Worm (Caenorhabditis elegans): ENCODE measurements around the gene srh-1.

The srh-1 gene

DNA sequence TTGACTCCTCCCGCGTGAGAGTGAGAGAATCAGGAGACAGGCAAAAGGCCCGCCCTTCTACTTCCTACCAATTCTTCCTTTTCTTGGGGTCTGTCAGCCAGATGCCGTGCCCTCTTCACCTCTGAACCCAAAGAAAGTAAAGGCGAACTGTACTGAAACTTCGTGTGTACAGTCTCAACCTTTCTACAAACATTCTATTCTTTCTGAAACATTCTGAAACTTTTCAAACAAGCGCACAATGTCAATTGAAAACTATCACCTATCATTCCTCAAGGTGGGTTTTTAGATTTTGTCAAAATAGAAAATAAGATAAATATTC is 46.8 kb downstream of the srh-1 start (continued):
- TF ChIP-seq rbr-2 (tag; optimal IDR thresholded peaks at IDR 0.05) (no peak), F44E2.7 (GFP tag; IDR thresholded peaks at IDR 0.05) (no peak), daf-19 (GFP tag; conservative IDR thresholded peaks at IDR 0.05) (no peak), skn-1 (tag; optimal IDR thresholded peaks at IDR 0.05) (no peak), T20F7.1 (GFP tag; optimal IDR thresholded peaks at IDR 0.05) (no peak), dmd-8 (GFP tag; IDR thresholded peaks at IDR 0.05) (no peak), ctbp-1 (GFP tag; IDR thresholded peaks at IDR 0.05) (0 out of 2 replicates have a peak, but pooled peaks have one; percentile 10), attf-4 (tag; optimal IDR thresholded peaks at IDR 0.05) (no peak), gei-8 (GFP tag; optimal IDR thresholded peaks at IDR 0.05) (no peak), duxl-1 (tag; optimal IDR thresholded peaks at IDR 0.05; ENCODE audit: poor library complexity) (no peak), nhr-6 (tag; optimal IDR thresholded peaks at IDR 0.05) (no peak)

DNA sequence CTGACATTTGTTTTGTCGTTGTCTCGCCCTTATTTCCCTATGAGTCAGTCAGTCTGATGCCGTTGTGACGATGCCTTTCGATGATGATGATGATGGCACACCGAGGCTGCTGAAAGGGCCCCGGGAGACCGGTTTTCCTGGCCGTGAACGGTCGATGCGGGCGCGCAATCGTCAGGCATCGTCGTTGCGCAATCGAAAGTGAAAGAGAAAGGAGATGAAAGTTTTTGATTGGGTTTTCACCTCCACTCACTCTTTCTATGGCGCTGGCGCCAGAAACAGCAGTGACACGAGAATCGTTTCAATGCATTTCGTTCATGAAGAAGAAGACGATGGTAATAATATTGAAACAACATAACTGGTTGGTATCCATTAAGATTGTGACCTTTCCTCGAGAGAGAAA is 47.3 kb downstream of the srh-1 start:
- peak; percentile 33 for TF ChIP-seq mes-2 (tag; optimal IDR thresholded peaks at IDR 0.05; ENCODE audit: poor library complexity, severe bottlenecking)
- no peak; the same call in 1 of the 2 replicates for TF ChIP-seq zfp-3 (GFP tag; conservative IDR thresholded peaks at IDR 0.05)
- TF ChIP-seq tag-97 (GFP tag; IDR thresholded peaks at IDR 0.05): no peak
- no peak for TF ChIP-seq ceh-44 (GFP tag; IDR thresholded peaks at IDR 0.05)
- no peak for TF ChIP-seq F44E2.7 (GFP tag; IDR thresholded peaks at IDR 0.05)
- no peak for TF ChIP-seq spr-1 (tag; optimal IDR thresholded peaks at IDR 0.05)
- peak in 1 of 2 experiments; percentile 62 for TF ChIP-seq unc-62 (GFP tag; optimal IDR thresholded peaks at IDR 0.05 in 1 of 2)
- TF ChIP-seq unc-62 (tag; optimal IDR thresholded peaks at IDR 0.05): no peak
- TF ChIP-seq nhr-28 (tag; optimal IDR thresholded peaks at IDR 0.05): peak; percentile 58
- TF ChIP-seq ZK546.5 (tag; optimal IDR thresholded peaks at IDR 0.05): no peak
- peak; percentile 31; the same call in 1 of the 2 replicates for TF ChIP-seq mdt-29 (GFP tag; IDR thresholded peaks at IDR 0.05)
- no peak for TF ChIP-seq F10B5.3 (tag; optimal IDR thresholded peaks at IDR 0.05)
- peak; percentile 87 for TF ChIP-seq nhr-25 (tag; optimal IDR thresholded peaks at IDR 0.05; ENCODE audit: borderline replicate concordance, insufficient read depth)
- TF ChIP-seq fos-1 (tag; optimal IDR thresholded peaks at IDR 0.05): no peak
- no peak for TF ChIP-seq sdz-12 (GFP tag; optimal IDR thresholded peaks at IDR 0.05)
- TF ChIP-seq mxl-3 (GFP tag; optimal IDR thresholded peaks at IDR 0.05): peak; percentile 62
- no peak for TF ChIP-seq lir-3 (tag; optimal IDR thresholded peaks at IDR 0.05)
- TF ChIP-seq nhr-41 (GFP tag; IDR thresholded peaks at IDR 0.05): no peak
- TF ChIP-seq duxl-1 (tag; optimal IDR thresholded peaks at IDR 0.05; ENCODE audit: poor library complexity): no peak
- peak; percentile 57 to 69; a peak in 3 of 4 replicates for TF ChIP-seq madf-5 (GFP tag; IDR thresholded peaks at IDR 0.05)
- TF ChIP-seq Y5F2A.4 (GFP tag; optimal IDR thresholded peaks at IDR 0.05): no peak
- 0 out of 2 replicates have a peak, but pooled peaks have one; percentile 16 for TF ChIP-seq lin-38 (GFP tag; IDR thresholded peaks at IDR 0.05)
- no peak for TF ChIP-seq php-3 (GFP tag; IDR thresholded peaks at IDR 0.05)
- TF ChIP-seq nhr-77 (tag; optimal IDR thresholded peaks at IDR 0.05): no peak
- TF ChIP-seq Y75B8A.6 (GFP tag; IDR thresholded peaks at IDR 0.05): 0 out of 2 replicates have a peak, but pooled peaks have one; percentile 35
- no peak for TF ChIP-seq pha-4 (GFP tag; IDR thresholded peaks at IDR 0.05)
- TF ChIP-seq pha-4 (tag; optimal IDR thresholded peaks at IDR 0.05): no peak
- TF ChIP-seq F37D6.2 (tag; optimal IDR thresholded peaks at IDR 0.05): no peak
- TF ChIP-seq ZK337.2 (GFP tag; IDR thresholded peaks at IDR 0.05): no peak
- no peak for TF ChIP-seq ceh-20 (GFP tag; IDR thresholded peaks at IDR 0.05)
- TF ChIP-seq F49E8.2 (tag; optimal IDR thresholded peaks at IDR 0.05; ENCODE audit: borderline replicate concordance): no peak
- peak in 1 of 2 experiments; percentile 70 for TF ChIP-seq mdl-1 (tag; optimal IDR thresholded peaks at IDR 0.05)
- TF ChIP-seq lim-7 (GFP tag; IDR thresholded peaks at IDR 0.05): peak; percentile 42; the same call in 1 of the 2 replicates
- TF ChIP-seq ceh-32 (tag; optimal IDR thresholded peaks at IDR 0.05; ENCODE audit: poor library complexity): no peak
- no peak for TF ChIP-seq dmd-9 (GFP tag; IDR thresholded peaks at IDR 0.05)
- TF ChIP-seq dpl-1 (GFP tag; optimal IDR thresholded peaks at IDR 0.05): no peak
- no peak for TF ChIP-seq daf-12 (tag; optimal IDR thresholded peaks at IDR 0.05)
- TF ChIP-seq egl-27 (tag; optimal IDR thresholded peaks at IDR 0.05): no peak
- no peak for TF ChIP-seq lsy-2 (tag; optimal IDR thresholded peaks at IDR 0.05)
- TF ChIP-seq arid-1 (GFP tag; conservative IDR thresholded peaks at IDR 0.05): 0 out of 2 replicates have a peak, but pooled peaks have one; percentile 18
- TF ChIP-seq ama-1 (optimal IDR thresholded peaks at IDR 0.05): peak; percentile 64

All from whole organism, L4 larva.